Worm (Caenorhabditis elegans) whole organism, mixed stage, embryonic: ENCODE data around the gene C48B4.13.

Source experiments
- M03D4.4 ChIP-seq: sonication (generic microtip); optimal IDR thresholded peaks from 2 replicates; lab custom pipeline; 2017; ENCODE audit warnings: mild to moderate bottlenecking, missing genetic modification characterization, missing compliant biosample characterization
- bed-3 ChIP-seq: fragments of 200-800 bp; sonication (Bioruptor generic); optimal IDR thresholded peaks from 3 replicates; lab custom pipeline; 2018; ENCODE audit warnings: mild to moderate bottlenecking, missing genetic modification characterization, moderate library complexity, missing compliant biosample characterization
- blmp-1 ChIP-seq: fragments of 150-350 bp; optimal IDR thresholded peaks from 2 replicates; lab custom pipeline; 2014; ENCODE audit warnings: missing biosample characterization, missing genetic modification characterization
- ceh-39 ChIP-seq: fragments of 150-350 bp; optimal IDR thresholded peaks from 2 replicates; lab custom pipeline; 2014; ENCODE audit warnings: missing biosample characterization, missing genetic modification characterization
- ceh-43 ChIP-seq: fragments of 200-800 bp; sonication (Bioruptor generic); optimal IDR thresholded peaks from 2 replicates; lab custom pipeline; 2018; ENCODE audit warnings: mild to moderate bottlenecking, missing genetic modification characterization, moderate library complexity, missing compliant biosample characterization
- ceh-83 ChIP-seq: fragments of 200-800 bp; sonication (Bioruptor generic); optimal IDR thresholded peaks from 2 replicates; lab custom pipeline; 2018; ENCODE audit warnings: mild to moderate bottlenecking, missing genetic modification characterization, missing compliant biosample characterization
- ces-1 ChIP-seq: fragments of 150-350 bp; optimal IDR thresholded peaks from 2 replicates; lab custom pipeline; 2014; ENCODE audit warnings: missing biosample characterization, missing genetic modification reagents, missing genetic modification characterization
- cnd-1 ChIP-seq: fragments of 200-800 bp; sonication (Bioruptor generic); optimal IDR thresholded peaks from 2 replicates; lab custom pipeline; 2018; ENCODE audit warnings: mild to moderate bottlenecking, missing genetic modification characterization, missing compliant biosample characterization
- drap-1 ChIP-seq: fragments of 200-800 bp; sonication (Bioruptor generic); optimal IDR thresholded peaks from 3 replicates; lab custom pipeline; 2018; ENCODE audit warnings: mild to moderate bottlenecking, missing genetic modification characterization, missing compliant biosample characterization
- elt-1 ChIP-seq: sonication (generic microtip); optimal IDR thresholded peaks from 2 replicates; lab custom pipeline; 2017; ENCODE audit warnings: missing genetic modification characterization, mild to moderate bottlenecking, missing compliant biosample characterization, antibody characterized with exemption, moderate library complexity, borderline replicate concordance; ENCODE audit not compliant: insufficient read depth
- elt-3 ChIP-seq: fragments of 150-350 bp; optimal IDR thresholded peaks from 2 replicates; lab custom pipeline; 2014; ENCODE audit warnings: missing biosample characterization, missing genetic modification characterization
- flh-1 ChIP-seq: fragments of 200-800 bp; sonication (Bioruptor generic); optimal IDR thresholded peaks from 2 replicates; lab custom pipeline; 2018; ENCODE audit warnings: mild to moderate bottlenecking, missing genetic modification characterization, moderate library complexity, missing compliant biosample characterization
- ham-2 ChIP-seq: fragments of 200-800 bp; sonication (Bioruptor generic); optimal IDR thresholded peaks from 2 replicates; lab custom pipeline; 2018; ENCODE audit warnings: mild to moderate bottlenecking, missing genetic modification characterization, missing compliant biosample characterization
- hlh-1 ChIP-seq: fragments of 150-350 bp; optimal IDR thresholded peaks from 2 replicates; lab custom pipeline; 2014; ENCODE audit warnings: missing biosample characterization, missing genetic modification reagents, missing genetic modification characterization
- lin-13 ChIP-seq: fragments of 150-350 bp; optimal IDR thresholded peaks from 2 replicates; lab custom pipeline; 2014; ENCODE audit warnings: missing biosample characterization, missing genetic modification characterization
- lin-32 ChIP-seq: fragments of 200-800 bp; sonication (Bioruptor generic); optimal IDR thresholded peaks from 2 replicates; lab custom pipeline; 2018; ENCODE audit warnings: mild to moderate bottlenecking, missing genetic modification characterization, missing compliant biosample characterization
- lsy-2 ChIP-seq: fragments of 150-350 bp; optimal IDR thresholded peaks from 2 replicates; lab custom pipeline; 2014; ENCODE audit warnings: missing biosample characterization, missing genetic modification characterization
- mab-5 ChIP-seq: fragments of 150-350 bp; optimal IDR thresholded peaks from 2 replicates; lab custom pipeline; 2014; ENCODE audit warnings: missing biosample characterization, missing genetic modification characterization
- mep-1 ChIP-seq: fragments of 150-350 bp; optimal IDR thresholded peaks from 2 replicates; lab custom pipeline; 2017; ENCODE audit warnings: missing biosample characterization, missing genetic modification reagents, missing genetic modification characterization, inconsistent platforms
- mls-2 ChIP-seq: sonication (generic microtip); optimal IDR thresholded peaks from 2 replicates; lab custom pipeline; 2016; ENCODE audit warnings: mild to moderate bottlenecking, missing genetic modification characterization, moderate library complexity, missing compliant biosample characterization
- nhr-12 ChIP-seq: fragments of 150-350 bp; optimal IDR thresholded peaks from 2 replicates; lab custom pipeline; 2014; ENCODE audit warnings: missing biosample characterization, missing genetic modification characterization
- nhr-2 ChIP-seq: fragments of 150-350 bp; optimal IDR thresholded peaks from 2 replicates; lab custom pipeline; 2014; ENCODE audit warnings: missing biosample characterization, missing genetic modification characterization
- nhr-237 ChIP-seq: fragments of 150-350 bp; optimal IDR thresholded peaks from 2 replicates; lab custom pipeline; 2014; ENCODE audit warnings: missing biosample characterization, missing genetic modification characterization
- nhr-28 ChIP-seq: fragments of 150-350 bp; optimal IDR thresholded peaks from 2 replicates; lab custom pipeline; 2014; ENCODE audit warnings: missing biosample characterization, missing genetic modification characterization
- nhr-76 ChIP-seq: sonication (generic microtip); optimal IDR thresholded peaks from 2 replicates; lab custom pipeline; 2017; ENCODE audit warnings: missing biosample characterization, missing genetic modification characterization
- pha-4 ChIP-seq: fragments of 150-350 bp; optimal IDR thresholded peaks from 2 replicates; lab custom pipeline; 2018; ENCODE audit warnings: missing biosample characterization, missing genetic modification reagents, missing genetic modification characterization
- sem-2 ChIP-seq: fragments of 200-800 bp; sonication (Bioruptor generic); optimal IDR thresholded peaks from 2 replicates; lab custom pipeline; 2018; ENCODE audit warnings: mild to moderate bottlenecking, missing genetic modification characterization, missing compliant biosample characterization
- snpc-4 ChIP-seq: fragments of 150-350 bp; optimal IDR thresholded peaks from 2 replicates; lab custom pipeline; 2014; ENCODE audit warnings: missing biosample characterization, missing genetic modification characterization
- sptf-1 ChIP-seq: sonication (generic microtip); optimal IDR thresholded peaks from 2 replicates; lab custom pipeline; 2017; ENCODE audit warnings: mild to moderate bottlenecking, missing genetic modification characterization, moderate library complexity, missing compliant biosample characterization
- tbx-8 ChIP-seq: fragments of 200-800 bp; sonication (Bioruptor generic); optimal IDR thresholded peaks from 2 replicates; lab custom pipeline; 2018; ENCODE audit warnings: mild to moderate bottlenecking, missing genetic modification characterization, moderate library complexity, missing compliant biosample characterization
- unc-120 ChIP-seq: sonication (generic microtip); optimal IDR thresholded peaks from 2 replicates; lab custom pipeline; 2017; ENCODE audit warnings: missing genetic modification characterization, missing compliant biosample characterization; ENCODE audit not compliant: poor library complexity, severe bottlenecking
- unc-39 ChIP-seq: fragments of 150-350 bp; optimal IDR thresholded peaks from 2 replicates; lab custom pipeline; 2014; ENCODE audit warnings: missing biosample characterization, missing genetic modification characterization
- unc-62 ChIP-seq: fragments of 150-350 bp; optimal IDR thresholded peaks from 2 replicates; lab custom pipeline; 2014; ENCODE audit warnings: missing biosample characterization, missing genetic modification reagents, missing genetic modification characterization
- zip-8 ChIP-seq: fragments of 150-350 bp; optimal IDR thresholded peaks from 2 replicates; lab custom pipeline; 2014; ENCODE audit warnings: missing biosample characterization, missing genetic modification characterization
- ztf-11 ChIP-seq: fragments of 150-350 bp; optimal IDR thresholded peaks from 2 replicates; lab custom pipeline; 2014; ENCODE audit warnings: missing biosample characterization, missing genetic modification characterization

The C48B4.13 gene

ce11 chrIII:9568451-9568850 is at the start of gene C48B4.13:
Gene C48B4.13, plus strand, starts transcription at chrIII:9568751.
- TF ChIP-seq nhr-28 (tag; lab: Kevin White, UChicago): no peak
- TF ChIP-seq nhr-76 (tag; lab: Kevin White, UChicago): no peak
- no peak for TF ChIP-seq drap-1
- TF ChIP-seq sem-2 (GFP tag; lab: Kevin White, UChicago): no peak
- no peak for TF ChIP-seq snpc-4 (tag; lab: Kevin White, UChicago)
- no peak for TF ChIP-seq unc-62 (GFP tag; lab: Kevin White, UChicago)
- no peak for TF ChIP-seq ceh-39
- no peak for TF ChIP-seq flh-1 (GFP tag; lab: Kevin White, UChicago)
- no peak for TF ChIP-seq ceh-43 (GFP tag; lab: Kevin White, UChicago)
- no peak for TF ChIP-seq blmp-1 (tag; lab: Kevin White, UChicago)
- no peak for TF ChIP-seq lin-32 (GFP tag; lab: Kevin White, UChicago)
- TF ChIP-seq mep-1 (tag; lab: Kevin White, UChicago): no peak
- no peak for TF ChIP-seq hlh-1
- TF ChIP-seq elt-3 (tag; lab: Kevin White, UChicago): no peak
- TF ChIP-seq M03D4.4 (tag; lab: Kevin White, UChicago): no peak
- no peak for TF ChIP-seq mab-5 (tag; lab: Kevin White, UChicago)
- no peak for TF ChIP-seq nhr-2 (tag; lab: Kevin White, UChicago)
- TF ChIP-seq nhr-237 (tag; lab: Kevin White, UChicago): no peak
- TF ChIP-seq, all 35 proteins: peak for 0

ce11 chrIII:9521410-9522090 is 47.0 kb upstream of the C48B4.13 start, which contains the start of the genes clu-1 and prp-40:
Gene clu-1, minus strand, starts transcription at chrIII:9521460.
Gene prp-40, plus strand, starts transcription at chrIII:9522075.
- no peak for TF ChIP-seq sem-2 (GFP tag; lab: Kevin White, UChicago)
- TF ChIP-seq mep-1 (tag; lab: Kevin White, UChicago): peak; percentile 63
- peak; percentile 24 for TF ChIP-seq unc-62 (GFP tag; lab: Kevin White, UChicago)
- TF ChIP-seq unc-39 (tag; lab: Kevin White, UChicago): no peak
- TF ChIP-seq mab-5 (tag; lab: Kevin White, UChicago): no peak
- no peak for TF ChIP-seq zip-8
- TF ChIP-seq unc-120 (tag; lab: Kevin White, UChicago): peak; percentile 30
- TF ChIP-seq lin-13 (tag; lab: Kevin White, UChicago): peak; percentile 81
- no peak for TF ChIP-seq blmp-1 (tag; lab: Kevin White, UChicago)
- no peak for TF ChIP-seq nhr-2 (tag; lab: Kevin White, UChicago)
- TF ChIP-seq snpc-4 (tag; lab: Kevin White, UChicago): no peak
- TF ChIP-seq sptf-1 (tag; lab: Kevin White, UChicago): no peak
- no peak for TF ChIP-seq nhr-12
- TF ChIP-seq ham-2 (GFP tag; lab: Kevin White, UChicago): no peak
- peak; percentile 15 for TF ChIP-seq drap-1
- TF ChIP-seq lin-32 (GFP tag; lab: Kevin White, UChicago): no peak
- TF ChIP-seq nhr-28 (tag; lab: Kevin White, UChicago): no peak
- TF ChIP-seq bed-3 (GFP tag; lab: Kevin White, UChicago): no peak
- TF ChIP-seq ceh-83 (GFP tag; lab: Kevin White, UChicago): no peak
- no peak for TF ChIP-seq cnd-1
- TF ChIP-seq M03D4.4 (tag; lab: Kevin White, UChicago): no peak
- TF ChIP-seq ces-1 (GFP tag; lab: Kevin White, UChicago): peak; percentile 72
- no peak for TF ChIP-seq nhr-76 (tag; lab: Kevin White, UChicago)
- peak; percentile 13 for TF ChIP-seq elt-1 (tag; lab: Kevin White, UChicago)
- peak; percentile 58 for TF ChIP-seq ceh-39
- TF ChIP-seq mls-2 (tag; lab: Kevin White, UChicago): no peak
- no peak for TF ChIP-seq tbx-8 (GFP tag; lab: Kevin White, UChicago)
- TF ChIP-seq ceh-43 (GFP tag; lab: Kevin White, UChicago): no peak
- no peak for TF ChIP-seq elt-3 (tag; lab: Kevin White, UChicago)
- TF ChIP-seq nhr-237 (tag; lab: Kevin White, UChicago): peak; percentile 75
- TF ChIP-seq pha-4: peak; percentile 88
- peak; percentile 82 for TF ChIP-seq lsy-2 (tag; lab: Kevin White, UChicago)
- no peak for TF ChIP-seq ztf-11 (tag; lab: Kevin White, UChicago)
- peak; percentile 36 for TF ChIP-seq hlh-1
- no peak for TF ChIP-seq flh-1 (GFP tag; lab: Kevin White, UChicago)
